Worm (Caenorhabditis elegans) whole organism, L4/young adult: ENCODE results near the gene ketn-1.

Source experiments
- W03F9.2 ChIP-seq: fragments of 150-350 bp; optimal IDR thresholded peaks from 2 replicates; lab custom pipeline; 2014; ENCODE audit warnings: missing biosample characterization, missing genetic modification characterization
- dao-5 ChIP-seq: sonication (generic microtip); optimal IDR thresholded peaks from 2 replicates; lab custom pipeline; 2016; ENCODE audit warnings: missing genotype, missing genetic modification characterization, moderate library complexity, missing compliant biosample characterization

ce11 chrV:2800676-2801075 is 7.0 kb downstream of the ketn-1 start:
- TF ChIP-seq W03F9.2 (tag; lab: Kevin White, UChicago) (no peak), dao-5 (tag; lab: Kevin White, UChicago) (no peak)
